Worm (Caenorhabditis elegans): ENCODE results near the gene ufm-1.

DNA sequence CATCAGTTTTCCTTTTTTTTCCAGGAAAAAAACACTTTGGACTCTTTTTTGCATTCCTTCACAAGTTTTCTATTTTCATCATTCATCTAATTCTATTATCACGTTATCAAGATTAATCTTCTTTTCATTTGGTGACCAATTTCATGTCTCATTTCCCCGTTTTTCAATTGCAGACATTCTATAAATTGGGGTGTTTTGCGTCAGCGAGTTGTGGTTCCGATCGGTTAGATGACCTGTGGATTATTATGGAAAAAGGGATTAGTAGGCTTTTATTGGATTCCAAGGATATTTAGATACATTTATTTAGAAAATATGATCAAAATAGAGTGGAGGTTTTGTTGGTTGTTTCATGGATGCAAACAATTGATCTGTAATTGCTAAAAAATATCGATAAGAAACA, 23.9 kb upstream of the ufm-1 start:
- TF ChIP-seq alr-1 (tag; optimal IDR thresholded peaks at IDR 0.05; ENCODE audit: borderline replicate concordance) (no peak), egl-13 (tag; optimal IDR thresholded peaks at IDR 0.05) (peak; percentile 28), elt-2 (tag; optimal IDR thresholded peaks at IDR 0.05) (no peak), ceh-88 (GFP tag; IDR thresholded peaks at IDR 0.05) (no peak)

Data from whole organism, L1 larva.